Fruit fly (Drosophila melanogaster): ENCODE results near the gene CG13083.

CG13083 gene

DNA sequence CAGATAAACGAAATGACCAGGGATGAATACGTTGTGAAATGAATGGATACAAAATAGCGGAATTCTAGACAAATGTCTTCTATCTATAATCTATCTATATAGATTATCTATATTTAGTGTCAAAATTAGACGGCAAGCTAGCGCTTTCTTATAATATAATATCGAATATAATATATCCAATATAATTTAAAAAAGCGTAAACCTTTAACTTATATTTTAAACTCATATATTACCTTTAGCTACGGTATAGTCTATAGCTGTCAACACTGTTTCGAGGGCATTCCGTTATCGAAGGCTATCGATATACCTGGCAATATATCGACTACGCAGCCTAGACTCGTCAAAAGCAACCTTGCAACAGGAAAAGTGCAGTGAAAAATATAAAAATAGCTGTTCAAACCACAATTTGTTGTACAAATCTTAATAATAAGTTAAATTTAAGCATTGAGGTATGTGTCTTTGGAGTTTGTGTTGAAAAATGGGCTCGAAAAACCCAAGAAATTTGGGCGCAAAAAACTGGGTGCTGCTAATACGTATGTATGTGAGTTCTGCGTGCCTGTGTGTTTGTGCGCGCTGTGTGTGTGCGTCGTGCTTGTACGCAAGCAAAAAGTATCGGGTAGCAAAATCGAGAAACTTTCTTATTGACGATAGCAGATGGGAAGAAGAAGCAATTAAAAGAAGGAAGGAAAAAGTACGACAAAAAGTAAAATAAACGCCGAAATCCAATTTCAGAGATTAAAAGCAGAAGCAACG is 5.8 kb downstream of the CG13083 start, which contains the start of the genes swm and Ctu2 (continued):
- TF ChIP-seq NC2α (GFP tag; optimal IDR thresholded peaks at IDR 0.05) (no peak), Fer3 (tag; optimal IDR thresholded peaks at IDR 0.05) (peak; percentile 82), CoRest (tag; optimal IDR thresholded peaks at IDR 0.05) (peak; percentile 89), lola (GFP tag; optimal IDR thresholded peaks at IDR 0.05) (peak in 1 of 3 experiments; percentile 73), CG5180 (GFP tag; optimal IDR thresholded peaks at IDR 0.05) (no peak), CG13624 (GFP tag; optimal IDR thresholded peaks at IDR 0.05) (peak; percentile 17), unc-4 (GFP tag; IDR thresholded peaks at IDR 0.05; ENCODE audit: partially characterized antibody) (peak; percentile 67; the same call in 1 of the 2 replicates), HLH3B (GFP tag; IDR thresholded peaks at IDR 0.05) (peak; percentile 53; the same call in 1 of the 2 replicates), trh (GFP tag; optimal IDR thresholded peaks at IDR 0.05) (no peak), CG3407 (GFP tag; optimal IDR thresholded peaks at IDR 0.05) (peak; percentile 54), YL-1 (GFP tag; optimal IDR thresholded peaks at IDR 0.05) (peak; percentile 93), lmd (GFP tag; IDR thresholded peaks at IDR 0.05) (peak; percentile 51), croc (GFP tag; conservative IDR thresholded peaks at IDR 0.05) (peak; percentile 29; the same call in 1 of the 3 replicates), HmgD (GFP tag; optimal IDR thresholded peaks at IDR 0.05) (peak; percentile 24), exex (tag; optimal IDR thresholded peaks at IDR 0.05) (peak; percentile 50), Sox102F (GFP tag; optimal IDR thresholded peaks at IDR 0.05) (no peak), lilli (GFP tag; optimal IDR thresholded peaks at IDR 0.05) (peak; percentile 28), phol (tag; optimal IDR thresholded peaks at IDR 0.05) (peak; percentile 79), CG6689 (GFP tag; IDR thresholded peaks at IDR 0.05) (peak; percentile 68), CG7556 (GFP tag; optimal IDR thresholded peaks at IDR 0.05) (peak; percentile 57), slou (GFP tag; optimal IDR thresholded peaks at IDR 0.05) (peak; percentile 34), knrl (GFP tag; IDR thresholded peaks at IDR 0.05; ENCODE audit: partially characterized antibody) (peak; percentile 69; the same call in 2 of the 3 replicates), CG3847 (GFP tag; IDR thresholded peaks at IDR 0.05) (peak; percentile 66), Xbp1 (GFP tag; optimal IDR thresholded peaks at IDR 0.05) (peak; percentile 68), CG4404 (GFP tag; IDR thresholded peaks at IDR 0.05) (peak; percentile 56), psq (GFP tag; optimal IDR thresholded peaks at IDR 0.05) (no peak), HLH54F (GFP tag; optimal IDR thresholded peaks at IDR 0.05) (peak; percentile 0), Rx (GFP tag; IDR thresholded peaks at IDR 0.05) (peak; percentile 18; the same call in 1 of the 2 replicates), crol (GFP tag; IDR thresholded peaks at IDR 0.05) (no peak), CG12942 (GFP tag; optimal IDR thresholded peaks at IDR 0.05) (peak; percentile 31), GATAe (GFP tag; conservative IDR thresholded peaks at IDR 0.05) (0 out of 2 replicates have a peak, but pooled peaks have one; percentile 24), da (GFP tag; optimal IDR thresholded peaks at IDR 0.05) (no peak), Scr (GFP tag; IDR thresholded peaks at IDR 0.05; ENCODE audit: partially characterized antibody) (peak; percentile 83), CG31224 (GFP tag; IDR thresholded peaks at IDR 0.05) (peak; percentile 36; the same call in 1 of the 2 replicates), Spps (tag; optimal IDR thresholded peaks at IDR 0.05) (peak; percentile 13), dm (GFP tag; optimal IDR thresholded peaks at IDR 0.05) (peak; percentile 20), CG17568 (GFP tag; optimal IDR thresholded peaks at IDR 0.05) (no peak), Usf (GFP tag; optimal IDR thresholded peaks at IDR 0.05) (peak; percentile 13)

DNA sequence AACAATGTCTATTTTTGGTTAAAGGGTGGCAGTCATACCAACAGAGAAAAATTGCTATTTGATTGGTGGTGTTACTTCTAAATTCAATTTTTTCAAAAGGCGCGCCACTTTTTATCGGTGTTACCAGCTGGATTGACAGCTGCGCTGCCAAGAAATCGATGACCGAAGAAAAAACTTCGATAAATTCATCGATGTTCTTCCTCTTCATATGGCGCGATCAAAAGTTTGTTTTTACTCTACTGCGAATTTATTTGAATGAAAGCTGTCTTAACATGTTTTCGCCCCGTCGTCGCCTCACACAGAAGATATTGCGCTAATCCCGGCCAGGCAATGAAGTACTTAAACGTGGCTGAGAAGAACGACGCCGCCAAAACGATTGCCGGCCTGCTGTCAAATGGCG is 10.7 kb downstream of the CG13083 start, which contains the start of gene Top3alpha:
Gene Top3alpha (plus strand): TSS at position 186 of the 400 bp plus-strand sequence.
- TF ChIP-seq sd (tag; optimal IDR thresholded peaks at IDR 0.05) (no peak), CG6854 (GFP tag; optimal IDR thresholded peaks at IDR 0.05) (no peak), CG17912 (GFP tag; optimal IDR thresholded peaks at IDR 0.05) (no peak), MBD-R2 (GFP tag; IDR thresholded peaks at IDR 0.05) (peak; percentile 71; the same call in 1 of the 2 replicates), Dp (GFP tag; optimal IDR thresholded peaks at IDR 0.05) (peak; percentile 99), CG12236 (GFP tag; optimal IDR thresholded peaks at IDR 0.05) (no peak), nerfin-1 (tag; optimal IDR thresholded peaks at IDR 0.05) (peak; percentile 14), hbn (GFP tag; IDR thresholded peaks at IDR 0.05; ENCODE audit: partially characterized antibody) (peak; percentile 57), CG7556 (GFP tag; optimal IDR thresholded peaks at IDR 0.05) (no peak), CG11247 (GFP tag; IDR thresholded peaks at IDR 0.05) (no peak), amos (GFP tag; IDR thresholded peaks at IDR 0.05; ENCODE audit: partially characterized antibody) (peak; percentile 67; the same call in 1 of the 2 replicates), Xrp1 (GFP tag; IDR thresholded peaks at IDR 0.05) (no peak), Antp (GFP tag; optimal IDR thresholded peaks at IDR 0.05) (no peak)

Data from whole organism, embryonic.